Worm (Caenorhabditis elegans) whole organism, young adult: ENCODE data around the gene cpt-2.

Experiments
- B0336.3 ChIP-seq: fragments of 200-800 bp; sonication (Bioruptor generic); IDR thresholded peaks from 2 replicates; pipeline ENCODE4 v1.3.6; 2022; ENCODE audit warnings: missing genetic modification characterization, missing compliant biosample characterization
- C06A6.2 ChIP-seq: fragments of 200-800 bp; sonication (Bioruptor generic); conservative IDR thresholded peaks from 2 replicates; pipeline ENCODE4 v1.3.6; 2022; ENCODE audit warnings: missing genetic modification characterization, missing compliant biosample characterization
- F10E7.11 ChIP-seq: sonication (generic microtip); optimal IDR thresholded peaks from 2 replicates; lab custom pipeline; 2017; ENCODE audit warnings: mild to moderate bottlenecking, missing genetic modification characterization, moderate library complexity, missing compliant biosample characterization
- F23B12.7 ChIP-seq: sonication (generic microtip); optimal IDR thresholded peaks from 2 replicates; lab custom pipeline; 2017; ENCODE audit warnings: missing genetic modification characterization, mild to moderate bottlenecking, missing compliant biosample characterization, antibody characterized with exemption, moderate library complexity; ENCODE audit not compliant: insufficient read depth
- F33H1.4 ChIP-seq: fragments of 200-800 bp; sonication (Bioruptor generic); IDR thresholded peaks from 2 replicates; pipeline ENCODE4 v1.3.6; 2022; ENCODE audit warnings: missing genetic modification reagents, missing genetic modification characterization, missing compliant biosample characterization
- F39B2.1 ChIP-seq: fragments of 200-800 bp; sonication (Bioruptor generic); IDR thresholded peaks from 2 replicates; pipeline ENCODE4 v1.3.6; 2022; ENCODE audit warnings: missing genetic modification reagents, missing genetic modification characterization, missing compliant biosample characterization
- F52B5.7 ChIP-seq: sonication (generic microtip); optimal IDR thresholded peaks from 2 replicates; lab custom pipeline; 2016; ENCODE audit warnings: mild to moderate bottlenecking, missing genetic modification characterization, missing compliant biosample characterization
- F57A8.1 ChIP-seq: fragments of 200-800 bp; sonication (Bioruptor generic); optimal IDR thresholded peaks from 2 replicates; lab custom pipeline; 2018; ENCODE audit warnings: mild to moderate bottlenecking, missing genetic modification characterization, moderate library complexity, missing compliant biosample characterization
- K12H6.12 ChIP-seq: fragments of 200-800 bp; sonication (Bioruptor generic); optimal IDR thresholded peaks from 2 replicates; lab custom pipeline; 2018; ENCODE audit warnings: mild to moderate bottlenecking, missing genetic modification characterization, missing compliant biosample characterization
- T26A5.8 ChIP-seq: sonication (generic microtip); optimal IDR thresholded peaks from 2 replicates; lab custom pipeline; 2016; ENCODE audit warnings: missing genetic modification characterization, missing compliant biosample characterization
- Y56A3A.18 ChIP-seq: fragments of 200-800 bp; sonication (Bioruptor generic); IDR thresholded peaks from 2 replicates; pipeline ENCODE4 v1.3.6; 2022; ENCODE audit warnings: missing genetic modification reagents, missing genetic modification characterization, missing compliant biosample characterization
- aptf-2 ChIP-seq: fragments of 200-800 bp; sonication (Bioruptor generic); conservative IDR thresholded peaks from 2 replicates; pipeline ENCODE4 v1.3.6; 2022; ENCODE audit warnings: missing genetic modification reagents, missing genetic modification characterization, missing compliant biosample characterization
- atf-7 ChIP-seq: sonication (generic microtip); optimal IDR thresholded peaks from 2 replicates; lab custom pipeline; 2017; ENCODE audit warnings: mild to moderate bottlenecking, missing genetic modification characterization, missing compliant biosample characterization
- athp-1 ChIP-seq: sonication (generic microtip); optimal IDR thresholded peaks from 2 replicates; lab custom pipeline; 2017; ENCODE audit warnings: mild to moderate bottlenecking, missing genetic modification characterization, missing compliant biosample characterization
- attf-3 ChIP-seq: fragments of 200-800 bp; sonication (Bioruptor generic); conservative IDR thresholded peaks from 2 replicates; pipeline ENCODE4 v1.3.6; 2022; ENCODE audit warnings: missing genetic modification reagents, missing genetic modification characterization, missing compliant biosample characterization
- attf-6 ChIP-seq: fragments of 200-800 bp; sonication (Bioruptor generic); IDR thresholded peaks from 2 replicates; pipeline ENCODE4 v1.3.6; 2022; ENCODE audit warnings: missing genetic modification reagents, missing genetic modification characterization, missing compliant biosample characterization
- bed-1 ChIP-seq: fragments of 200-800 bp; sonication (Bioruptor generic); IDR thresholded peaks from 2 replicates; pipeline ENCODE4 v1.3.6; 2022; ENCODE audit warnings: missing genetic modification reagents, missing genetic modification characterization, missing compliant biosample characterization
- dpl-1 ChIP-seq: fragments of 150-350 bp; optimal IDR thresholded peaks from 2 replicates; lab custom pipeline; 2014; ENCODE audit warnings: missing biosample characterization, missing genetic modification reagents, missing genetic modification characterization
- efl-1 ChIP-seq: fragments of 150-350 bp; optimal IDR thresholded peaks from 2 replicates; lab custom pipeline; 2014; ENCODE audit warnings: missing biosample characterization, missing genetic modification reagents, missing genetic modification characterization
- egrh-3 ChIP-seq: fragments of 200-800 bp; sonication (Bioruptor generic); IDR thresholded peaks from 2 replicates; pipeline ENCODE4 v1.3.6; 2022; ENCODE audit warnings: missing genetic modification reagents, missing genetic modification characterization, missing compliant biosample characterization
- ekl-4 ChIP-seq: fragments of 200-800 bp; sonication (Bioruptor generic); IDR thresholded peaks from 2 replicates; pipeline ENCODE4 v1.3.6; 2022; ENCODE audit warnings: missing genetic modification reagents, missing genetic modification characterization, missing compliant biosample characterization
- gei-17 ChIP-seq: fragments of 200-800 bp; sonication (Bioruptor generic); optimal IDR thresholded peaks from 2 replicates; lab custom pipeline; 2018; ENCODE audit warnings: mild to moderate bottlenecking, missing genetic modification characterization, missing compliant biosample characterization
- hlh-12 ChIP-seq: sonication (generic microtip); optimal IDR thresholded peaks from 2 replicates; lab custom pipeline; 2016; ENCODE audit warnings: missing genetic modification characterization, missing compliant biosample characterization
- hmg-1.2 ChIP-seq: fragments of 200-800 bp; sonication (Bioruptor generic); IDR thresholded peaks from 2 replicates; pipeline ENCODE4 v1.3.6; 2022; ENCODE audit warnings: missing genetic modification reagents, missing genetic modification characterization, missing compliant biosample characterization
- hmg-20 ChIP-seq: fragments of 200-800 bp; sonication (Bioruptor generic); IDR thresholded peaks from 2 replicates; pipeline ENCODE4 v1.3.6; 2022; ENCODE audit warnings: missing genetic modification reagents, missing genetic modification characterization, missing compliant biosample characterization
- lag-1 ChIP-seq: fragments of 200-800 bp; sonication (Bioruptor generic); IDR thresholded peaks from 2 replicates; pipeline ENCODE4 v1.3.6; 2022; ENCODE audit warnings: missing genetic modification reagents, missing genetic modification characterization, missing compliant biosample characterization
- let-607 ChIP-seq, 2 experiments: fragments of 200-800 bp in 1 of 2; sonication (Bioruptor generic) in 1 of 2; sonication (generic microtip) in 1 of 2; optimal IDR thresholded peaks; 2 replicates each; lab custom pipeline; 2016 to 2018; ENCODE audit warnings: mild to moderate bottlenecking in 2 of 2, missing compliant biosample characterization in 2 of 2, missing genetic modification characterization in 2 of 2, moderate library complexity in 2 of 2, missing genotype in 1 of 2
- lsy-27 ChIP-seq: sonication (generic microtip); optimal IDR thresholded peaks from 2 replicates; lab custom pipeline; 2017; ENCODE audit warnings: missing genetic modification characterization, mild to moderate bottlenecking, missing compliant biosample characterization, antibody characterized with exemption, missing genotype, borderline replicate concordance; ENCODE audit not compliant: insufficient read depth
- madf-3 ChIP-seq: fragments of 200-800 bp; sonication (Bioruptor generic); IDR thresholded peaks from 2 replicates; pipeline ENCODE4 v1.3.6; 2022; ENCODE audit warnings: missing genetic modification reagents, missing genetic modification characterization, missing compliant biosample characterization
- madf-6 ChIP-seq: fragments of 200-800 bp; sonication (Bioruptor generic); IDR thresholded peaks from 2 replicates; pipeline ENCODE4 v1.3.6; 2022; ENCODE audit warnings: missing genetic modification reagents, missing genetic modification characterization, missing compliant biosample characterization
- mel-28 ChIP-seq: sonication (generic microtip); optimal IDR thresholded peaks from 2 replicates; lab custom pipeline; 2016; ENCODE audit warnings: borderline replicate concordance, mild to moderate bottlenecking, missing genetic modification characterization, missing compliant biosample characterization
- mxl-1 ChIP-seq: sonication (generic microtip); optimal IDR thresholded peaks from 2 replicates; lab custom pipeline; 2016; ENCODE audit warnings: missing genetic modification characterization, missing compliant biosample characterization
- nfya-2 ChIP-seq: fragments of 200-800 bp; sonication (Bioruptor generic); IDR thresholded peaks from 2 replicates; pipeline ENCODE4 v1.3.6; 2022; ENCODE audit warnings: missing genetic modification reagents, missing genetic modification characterization, missing compliant biosample characterization
- rcor-1 ChIP-seq: fragments of 200-800 bp; sonication (Bioruptor generic); IDR thresholded peaks from 2 replicates; pipeline ENCODE4 v1.3.6; 2022; ENCODE audit warnings: missing genetic modification reagents, missing genetic modification characterization, missing compliant biosample characterization
- sdz-38 ChIP-seq: sonication (generic microtip); optimal IDR thresholded peaks from 2 replicates; lab custom pipeline; 2016; ENCODE audit warnings: missing genotype, missing genetic modification characterization, missing compliant biosample characterization
- somi-1 ChIP-seq: fragments of 200-800 bp; sonication (Bioruptor generic); optimal IDR thresholded peaks from 2 replicates; lab custom pipeline; 2018; ENCODE audit warnings: mild to moderate bottlenecking, missing genetic modification characterization, missing compliant biosample characterization
- sptf-2 ChIP-seq: fragments of 200-800 bp; sonication (Bioruptor generic); optimal IDR thresholded peaks from 2 replicates; lab custom pipeline; 2018; ENCODE audit warnings: mild to moderate bottlenecking, missing genetic modification characterization, missing compliant biosample characterization
- tlf-1 ChIP-seq: fragments of 200-800 bp; sonication (Bioruptor generic); optimal IDR thresholded peaks from 2 replicates; lab custom pipeline; 2018; ENCODE audit warnings: mild to moderate bottlenecking, missing genetic modification characterization, missing compliant biosample characterization
- unc-130 ChIP-seq: sonication (generic microtip); optimal IDR thresholded peaks from 2 replicates; lab custom pipeline; 2016; ENCODE audit warnings: missing genetic modification reagents, missing genetic modification characterization, missing compliant biosample characterization
- zim-3 ChIP-seq: sonication (generic microtip); optimal IDR thresholded peaks from 2 replicates; lab custom pipeline; 2017; ENCODE audit warnings: mild to moderate bottlenecking, missing genetic modification characterization, moderate library complexity, missing compliant biosample characterization
- ztf-22 ChIP-seq: fragments of 200-800 bp; sonication (Bioruptor generic); optimal IDR thresholded peaks from 2 replicates; lab custom pipeline; 2018; ENCODE audit warnings: mild to moderate bottlenecking, missing genetic modification characterization, moderate library complexity, missing compliant biosample characterization
- ztf-25 ChIP-seq: fragments of 200-800 bp; sonication (Bioruptor generic); IDR thresholded peaks from 2 replicates; pipeline ENCODE4 v1.3.6; 2022; ENCODE audit warnings: missing genetic modification reagents, missing genetic modification characterization, missing compliant biosample characterization
- ztf-6 ChIP-seq: fragments of 200-800 bp; sonication (Bioruptor generic); IDR thresholded peaks from 2 replicates; pipeline ENCODE4 v1.3.6; 2022; ENCODE audit warnings: missing genetic modification reagents, missing genetic modification characterization, missing compliant biosample characterization

Gene cpt-2

ce11 chrIV:11142314-11143227, 36.9 kb upstream of the cpt-2 start, which contains the start of gene skih-2 (continued):
- TF ChIP-seq F23B12.7 (tag; lab: Kevin White, UChicago) (no peak), lsy-27 (tag; lab: Kevin White, UChicago) (no peak), hmg-20 (GFP tag; lab: Robert Waterston, UW) (no peak), mxl-1 (tag; lab: Kevin White, UChicago) (no peak), C06A6.2 (GFP tag; lab: Robert Waterston, UW) (no peak), K12H6.12 (tag; lab: Kevin White, UChicago) (no peak), sdz-38 (tag; lab: Kevin White, UChicago) (no peak), zim-3 (tag; lab: Kevin White, UChicago) (no peak), efl-1 (peak; percentile 72), athp-1 (tag; lab: Kevin White, UChicago) (no peak), tlf-1 (no peak), mel-28 (tag; lab: Kevin White, UChicago) (no peak), hmg-1.2 (no peak), F33H1.4 (GFP tag; lab: Robert Waterston, UW) (peak; percentile 89), B0336.3 (no peak), madf-3 (GFP tag; lab: Robert Waterston, UW) (no peak), F57A8.1 (GFP tag; lab: Kevin White, UChicago) (no peak), nfya-2 (no peak), F52B5.7 (no peak), let-607 (tag; optimal IDR thresholded peaks at IDR 0.05; lab: Kevin White, UChicago) (no peak), Y56A3A.18 (no peak), attf-3 (GFP tag; lab: Robert Waterston, UW) (no peak), T26A5.8 (tag; lab: Kevin White, UChicago) (no peak), gei-17 (GFP tag; lab: Kevin White, UChicago) (no peak), aptf-2 (GFP tag; lab: Robert Waterston, UW) (no peak), bed-1 (no peak), ekl-4 (0 out of 2 replicates have a peak, but pooled peaks have one; percentile 15), ztf-6 (GFP tag; lab: Robert Waterston, UW) (no peak), atf-7 (tag; lab: Kevin White, UChicago) (no peak), madf-6 (peak; percentile 95), ztf-25 (GFP tag; lab: Robert Waterston, UW) (no peak), sptf-2 (no peak), hlh-12 (no peak)

- TF ChIP-seq F10E7.11 (tag; lab: Kevin White, UChicago) (no peak), rcor-1 (GFP tag; lab: Robert Waterston, UW) (no peak), ztf-22 (GFP tag; lab: Kevin White, UChicago) (no peak), lag-1 (GFP tag; lab: Robert Waterston, UW) (no peak), unc-130 (GFP tag; lab: Kevin White, UChicago) (no peak), attf-6 (GFP tag; lab: Robert Waterston, UW) (no peak), dpl-1 (GFP tag; lab: Kevin White, UChicago) (no peak), somi-1 (GFP tag; lab: Kevin White, UChicago) (no peak), egrh-3 (GFP tag; lab: Robert Waterston, UW) (no peak), F39B2.1 (GFP tag; lab: Robert Waterston, UW) (no peak)
Observed at ce11 chrIV:11143228-11143444, 36.3 kb upstream of the cpt-2 start, which contains the start of gene F01G4.4. F01G4.4 (plus strand) TSS chrIV:11143345.
